Fruit fly (Drosophila melanogaster): Measurements from ENCODE around the gene btl.

btl gene

DNA sequence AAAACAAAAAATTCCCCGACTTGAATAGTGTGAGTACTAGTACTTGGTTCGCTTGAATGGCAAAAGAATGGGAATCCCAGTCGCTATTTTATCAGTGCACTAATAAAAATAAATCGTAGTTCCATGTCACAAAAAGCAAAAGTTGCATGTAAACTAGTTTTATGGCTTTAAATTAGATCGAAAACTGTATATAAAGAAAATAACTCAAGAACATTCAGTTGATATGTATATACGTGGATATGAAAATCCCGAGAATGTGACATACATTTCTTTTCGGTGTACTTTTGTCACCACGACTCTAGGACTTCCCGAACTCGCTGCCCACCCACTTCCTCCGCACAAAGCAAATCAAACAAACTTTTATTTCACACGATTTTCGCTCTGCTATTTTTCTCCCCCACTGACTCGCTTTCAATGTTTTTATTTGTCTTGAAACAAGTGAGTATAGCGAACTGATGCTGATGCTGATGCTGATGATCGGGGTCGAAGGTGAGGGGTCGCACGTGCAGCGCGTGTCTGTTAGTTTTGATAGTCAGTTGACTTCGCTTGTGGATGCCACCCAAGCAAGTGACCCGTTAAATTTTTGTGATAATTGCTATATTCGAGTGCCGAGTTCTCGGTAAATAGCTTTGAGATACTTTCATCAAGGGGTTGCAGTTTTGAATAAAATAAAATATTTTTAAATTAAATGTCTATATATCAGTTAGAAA lies 26.0 kb downstream of the btl start (continued):
- no peak for TF ChIP-seq sr (GFP tag; IDR thresholded peaks at IDR 0.05)
- 0 out of 3 replicates have a peak, but pooled peaks have one; percentile 47 for TF ChIP-seq zfh1 (GFP tag; IDR thresholded peaks at IDR 0.05)
- no peak for TF ChIP-seq Atf3 (GFP tag; optimal IDR thresholded peaks at IDR 0.05)
- 0 out of 2 replicates have a peak, but pooled peaks have one; percentile 7 for TF ChIP-seq CG6689 (GFP tag; IDR thresholded peaks at IDR 0.05)
- TF ChIP-seq CG14014 (GFP tag; IDR thresholded peaks at IDR 0.05), result no peak
- peak; percentile 47; the same call in 1 of the 2 replicates for TF ChIP-seq CG17328 (GFP tag; IDR thresholded peaks at IDR 0.05)
- TF ChIP-seq row (GFP tag; IDR thresholded peaks at IDR 0.05), result peak; percentile 59; the same call in 2 of the 3 replicates
- TF ChIP-seq caup (GFP tag; optimal IDR thresholded peaks at IDR 0.05; ENCODE audit: severe bottlenecking), result no peak
- peak; percentile 22 for TF ChIP-seq CG12391 (tag; optimal IDR thresholded peaks at IDR 0.05)

DNA sequence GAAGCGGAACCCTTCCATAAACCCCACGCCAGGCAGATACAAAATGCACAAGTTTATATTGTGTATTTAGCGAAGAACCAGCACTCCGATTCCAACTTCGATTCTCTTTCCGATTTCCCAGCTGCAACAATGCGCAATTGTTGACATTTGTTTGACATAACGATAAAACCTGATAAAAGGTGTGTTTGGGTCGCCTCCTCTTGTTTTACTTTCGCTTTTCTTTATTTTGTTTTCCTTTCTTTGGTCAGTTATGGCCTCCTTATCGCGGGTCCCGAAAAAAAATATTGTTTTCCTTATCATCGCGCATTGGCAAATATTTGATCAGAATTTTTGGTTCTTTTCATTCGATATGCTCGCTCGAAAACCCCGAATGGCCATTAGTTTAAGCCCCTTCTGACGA lies 29.4 kb downstream of the btl start:
- TF ChIP-seq salm (tag; optimal IDR thresholded peaks at IDR 0.05) (peak; percentile 1), Poxn (GFP tag; IDR thresholded peaks at IDR 0.05) (no peak), CG15696 (tag; optimal IDR thresholded peaks at IDR 0.05) (peak; percentile 20), pho (GFP tag; optimal IDR thresholded peaks at IDR 0.05) (no peak), CG15479 (GFP tag; optimal IDR thresholded peaks at IDR 0.05) (peak; percentile 88), CG33557 (GFP tag; optimal IDR thresholded peaks at IDR 0.05) (peak; percentile 16), CG7271 (tag; optimal IDR thresholded peaks at IDR 0.05) (no peak), Kr (GFP tag; optimal IDR thresholded peaks at IDR 0.05) (peak; percentile 64), GATAe (GFP tag; conservative IDR thresholded peaks at IDR 0.05) (no peak)

- no peak for TF ChIP-seq fd3F (GFP tag; optimal IDR thresholded peaks at IDR 0.05)
- TF ChIP-seq CG15696 (tag; optimal IDR thresholded peaks at IDR 0.05), result peak; percentile 18
- peak; percentile 24 for TF ChIP-seq Kr (GFP tag; optimal IDR thresholded peaks at IDR 0.05)
- TF ChIP-seq CG8924 (tag; optimal IDR thresholded peaks at IDR 0.05), result peak; percentile 2
- no peak for TF ChIP-seq CG13624 (GFP tag; optimal IDR thresholded peaks at IDR 0.05)
- peak; percentile 6 for TF ChIP-seq Deaf1 (tag; optimal IDR thresholded peaks at IDR 0.05)
- TF ChIP-seq en (GFP tag; optimal IDR thresholded peaks at IDR 0.05), result no peak
- TF ChIP-seq CG34376 (GFP tag; optimal IDR thresholded peaks at IDR 0.05), result no peak
- peak; percentile 84 for TF ChIP-seq seq (GFP tag; IDR thresholded peaks at IDR 0.05)
- TF ChIP-seq gsb-n (tag; optimal IDR thresholded peaks at IDR 0.05), result no peak
- peak; percentile 10 for TF ChIP-seq sens (GFP tag)
- TF ChIP-seq amos (GFP tag; IDR thresholded peaks at IDR 0.05; ENCODE audit: partially characterized antibody), result no peak
- no peak for TF ChIP-seq rib (GFP tag; IDR thresholded peaks at IDR 0.05)
- TF ChIP-seq z (GFP tag; IDR thresholded peaks at IDR 0.05), result no peak
- TF ChIP-seq CG17385 (GFP tag; optimal IDR thresholded peaks at IDR 0.05), result peak; percentile 74
- peak; percentile 10 for TF ChIP-seq zen (tag; optimal IDR thresholded peaks at IDR 0.05)
- 0 out of 3 replicates have a peak, but pooled peaks have one; percentile 17 for TF ChIP-seq dysf (GFP tag; IDR thresholded peaks at IDR 0.05)
- TF ChIP-seq zfh1 (GFP tag; IDR thresholded peaks at IDR 0.05), result peak; percentile 51; the same call in 2 of the 3 replicates
- no peak for TF ChIP-seq Pdp1 (GFP tag; optimal IDR thresholded peaks at IDR 0.05)
- TF ChIP-seq Nf-YB (GFP tag; optimal IDR thresholded peaks at IDR 0.05), result peak; percentile 89
- TF ChIP-seq CG7372 (GFP tag; IDR thresholded peaks at IDR 0.05), result peak; percentile 81
- TF ChIP-seq Adf1 (GFP tag; IDR thresholded peaks at IDR 0.05), result peak; percentile 78
- TF ChIP-seq fd102C (GFP tag; optimal IDR thresholded peaks at IDR 0.05), result peak; percentile 49
- no peak for TF ChIP-seq Blimp-1 (GFP tag; optimal IDR thresholded peaks at IDR 0.05)
- no peak for TF ChIP-seq abd-A (tag; optimal IDR thresholded peaks at IDR 0.05)
- peak; percentile 91 for TF ChIP-seq CG1832 (GFP tag; optimal IDR thresholded peaks at IDR 0.05)
- no peak for TF ChIP-seq CG31388 (GFP tag; optimal IDR thresholded peaks at IDR 0.05)
- peak; percentile 20 for TF ChIP-seq nerfin-1 (tag; optimal IDR thresholded peaks at IDR 0.05)
- no peak for TF ChIP-seq HLHmδ (GFP tag; optimal IDR thresholded peaks at IDR 0.05)
- TF ChIP-seq CG15479 (GFP tag; optimal IDR thresholded peaks at IDR 0.05), result peak; percentile 83
- TF ChIP-seq Neu2 (GFP tag; optimal IDR thresholded peaks at IDR 0.05; ENCODE audit: borderline replicate concordance), result no peak
- no peak for TF ChIP-seq Bteb2 (GFP tag; optimal IDR thresholded peaks at IDR 0.05)
Measured at dm6 chr3L:14108068-14108520, 32.5 kb downstream of the btl start, which contains the start of gene Sox21a. TSS of gene Sox21a (minus strand) at chr3L:14108118.
